Worm (Caenorhabditis elegans) whole organism, young adult: ENCODE measurements around the gene ubc-1.

Experiments used
- C06A6.2 ChIP-seq: fragments of 200-800 bp; sonication (Bioruptor generic); conservative IDR thresholded peaks from 2 replicates; pipeline ENCODE4 v1.3.6; 2022; ENCODE audit warnings: missing genetic modification characterization, missing compliant biosample characterization
- F10E7.11 ChIP-seq: sonication (generic microtip); optimal IDR thresholded peaks from 2 replicates; lab custom pipeline; 2017; ENCODE audit warnings: mild to moderate bottlenecking, missing genetic modification characterization, moderate library complexity, missing compliant biosample characterization
- F23B12.7 ChIP-seq: sonication (generic microtip); optimal IDR thresholded peaks from 2 replicates; lab custom pipeline; 2017; ENCODE audit warnings: missing genetic modification characterization, mild to moderate bottlenecking, missing compliant biosample characterization, antibody characterized with exemption, moderate library complexity; ENCODE audit not compliant: insufficient read depth
- F33H1.4 ChIP-seq: fragments of 200-800 bp; sonication (Bioruptor generic); IDR thresholded peaks from 2 replicates; pipeline ENCODE4 v1.3.6; 2022; ENCODE audit warnings: missing genetic modification reagents, missing genetic modification characterization, missing compliant biosample characterization
- F49E8.2 ChIP-seq: sonication (generic microtip); optimal IDR thresholded peaks from 3 replicates; lab custom pipeline; 2017; ENCODE audit warnings: missing genetic modification characterization, mild to moderate bottlenecking, missing compliant biosample characterization, antibody characterized with exemption, moderate library complexity; ENCODE audit not compliant: insufficient read depth
- F52B5.7 ChIP-seq: sonication (generic microtip); optimal IDR thresholded peaks from 2 replicates; lab custom pipeline; 2016; ENCODE audit warnings: mild to moderate bottlenecking, missing genetic modification characterization, missing compliant biosample characterization
- Y56A3A.18 ChIP-seq: fragments of 200-800 bp; sonication (Bioruptor generic); IDR thresholded peaks from 2 replicates; pipeline ENCODE4 v1.3.6; 2022; ENCODE audit warnings: missing genetic modification reagents, missing genetic modification characterization, missing compliant biosample characterization
- Y67H2A.10 ChIP-seq: fragments of 200-800 bp; sonication (Bioruptor generic); conservative IDR thresholded peaks from 2 replicates; pipeline ENCODE4 v1.3.6; 2022; ENCODE audit warnings: missing genetic modification reagents, missing genetic modification characterization, missing compliant biosample characterization
- Y95B8A.8 ChIP-seq: fragments of 200-800 bp; sonication (Bioruptor generic); IDR thresholded peaks from 2 replicates; pipeline ENCODE4 v1.3.6; 2022; ENCODE audit warnings: missing genetic modification reagents, missing genetic modification characterization, missing compliant biosample characterization
- ZK185.1 ChIP-seq: sonication (generic microtip); optimal IDR thresholded peaks from 2 replicates; lab custom pipeline; 2016; ENCODE audit warnings: mild to moderate bottlenecking, missing genetic modification characterization, missing compliant biosample characterization; ENCODE audit not compliant: poor library complexity, severe bottlenecking
- athp-1 ChIP-seq: sonication (generic microtip); optimal IDR thresholded peaks from 2 replicates; lab custom pipeline; 2017; ENCODE audit warnings: mild to moderate bottlenecking, missing genetic modification characterization, missing compliant biosample characterization
- attf-3 ChIP-seq: fragments of 200-800 bp; sonication (Bioruptor generic); conservative IDR thresholded peaks from 2 replicates; pipeline ENCODE4 v1.3.6; 2022; ENCODE audit warnings: missing genetic modification reagents, missing genetic modification characterization, missing compliant biosample characterization
- attf-6 ChIP-seq: fragments of 200-800 bp; sonication (Bioruptor generic); IDR thresholded peaks from 2 replicates; pipeline ENCODE4 v1.3.6; 2022; ENCODE audit warnings: missing genetic modification reagents, missing genetic modification characterization, missing compliant biosample characterization
- bed-1 ChIP-seq: fragments of 200-800 bp; sonication (Bioruptor generic); IDR thresholded peaks from 2 replicates; pipeline ENCODE4 v1.3.6; 2022; ENCODE audit warnings: missing genetic modification reagents, missing genetic modification characterization, missing compliant biosample characterization
- bed-2 ChIP-seq: fragments of 200-800 bp; sonication (Bioruptor generic); IDR thresholded peaks from 2 replicates; pipeline ENCODE4 v1.3.6; 2022; ENCODE audit warnings: missing genetic modification reagents, missing genetic modification characterization, missing compliant biosample characterization
- ceh-58 ChIP-seq: fragments of 200-800 bp; sonication (Bioruptor generic); IDR thresholded peaks from 2 replicates; pipeline ENCODE4 v1.3.6; 2022; ENCODE audit warnings: missing genetic modification characterization, missing compliant biosample characterization
- ceh-79 ChIP-seq: sonication (generic microtip); optimal IDR thresholded peaks from 2 replicates; lab custom pipeline; 2017; ENCODE audit warnings: mild to moderate bottlenecking, missing genetic modification characterization, missing compliant biosample characterization
- chd-7 ChIP-seq: sonication (generic microtip); optimal IDR thresholded peaks from 2 replicates; lab custom pipeline; 2016; ENCODE audit warnings: mild to moderate bottlenecking, missing genetic modification characterization, moderate library complexity, missing compliant biosample characterization
- die-1 ChIP-seq: sonication (generic microtip); optimal IDR thresholded peaks from 2 replicates; lab custom pipeline; 2016; ENCODE audit warnings: missing genotype, mild to moderate bottlenecking, missing genetic modification characterization, missing compliant biosample characterization
- dpff-1 ChIP-seq: sonication (generic microtip); optimal IDR thresholded peaks from 2 replicates; lab custom pipeline; 2017; ENCODE audit warnings: mild to moderate bottlenecking, missing genetic modification characterization, missing compliant biosample characterization
- efl-1 ChIP-seq: fragments of 150-350 bp; optimal IDR thresholded peaks from 2 replicates; lab custom pipeline; 2014; ENCODE audit warnings: missing biosample characterization, missing genetic modification reagents, missing genetic modification characterization
- egl-18 ChIP-seq: fragments of 200-800 bp; sonication (Bioruptor generic); IDR thresholded peaks from 2 replicates; pipeline ENCODE4 v1.3.6; 2022; ENCODE audit warnings: missing genetic modification reagents, missing genetic modification characterization, missing compliant biosample characterization
- gei-17 ChIP-seq: fragments of 200-800 bp; sonication (Bioruptor generic); optimal IDR thresholded peaks from 2 replicates; lab custom pipeline; 2018; ENCODE audit warnings: mild to moderate bottlenecking, missing genetic modification characterization, missing compliant biosample characterization
- hlh-12 ChIP-seq: sonication (generic microtip); optimal IDR thresholded peaks from 2 replicates; lab custom pipeline; 2016; ENCODE audit warnings: missing genetic modification characterization, missing compliant biosample characterization
- hmg-1.2 ChIP-seq: fragments of 200-800 bp; sonication (Bioruptor generic); IDR thresholded peaks from 2 replicates; pipeline ENCODE4 v1.3.6; 2022; ENCODE audit warnings: missing genetic modification reagents, missing genetic modification characterization, missing compliant biosample characterization
- lin-35 ChIP-seq, 3 experiments: fragments of 150-350 bp in 2 of 3; sonication (generic microtip) in 1 of 3; optimal IDR thresholded peaks; 2 replicates each; lab custom pipeline; 2014 to 2018; ENCODE audit warnings: missing biosample characterization in 3 of 3, missing genetic modification characterization in 3 of 3, missing genetic modification reagents in 3 of 3
- lin-40 ChIP-seq: sonication (generic microtip); optimal IDR thresholded peaks from 2 replicates; lab custom pipeline; 2016; ENCODE audit warnings: missing genetic modification characterization, mild to moderate bottlenecking, missing compliant biosample characterization, missing genotype, missing genetic modification reagents
- nfya-2 ChIP-seq: fragments of 200-800 bp; sonication (Bioruptor generic); IDR thresholded peaks from 2 replicates; pipeline ENCODE4 v1.3.6; 2022; ENCODE audit warnings: missing genetic modification reagents, missing genetic modification characterization, missing compliant biosample characterization
- nfyb-1 ChIP-seq: fragments of 200-800 bp; sonication (Bioruptor generic); IDR thresholded peaks from 2 replicates; pipeline ENCODE4 v1.3.6; 2022; ENCODE audit warnings: missing genetic modification reagents, missing genetic modification characterization, missing compliant biosample characterization
- nhr-80 ChIP-seq: sonication (generic microtip); optimal IDR thresholded peaks from 2 replicates; lab custom pipeline; 2016; ENCODE audit warnings: missing genetic modification characterization, missing compliant biosample characterization
- pbrm-1 ChIP-seq: fragments of 200-800 bp; sonication (Bioruptor generic); IDR thresholded peaks from 2 replicates; pipeline ENCODE4 v1.3.6; 2022; ENCODE audit warnings: missing genetic modification reagents, missing genetic modification characterization, missing compliant biosample characterization
- rcor-1 ChIP-seq: fragments of 200-800 bp; sonication (Bioruptor generic); IDR thresholded peaks from 2 replicates; pipeline ENCODE4 v1.3.6; 2022; ENCODE audit warnings: missing genetic modification reagents, missing genetic modification characterization, missing compliant biosample characterization
- snpc-1.3 ChIP-seq: sonication (generic microtip); optimal IDR thresholded peaks from 2 replicates; lab custom pipeline; 2017; ENCODE audit warnings: missing genetic modification characterization, mild to moderate bottlenecking, missing compliant biosample characterization, antibody characterized with exemption, moderate library complexity, missing genotype, missing genetic modification reagents; ENCODE audit not compliant: insufficient read depth
- tbp1 ChIP-seq: fragments of 200-800 bp; sonication (Bioruptor generic); optimal IDR thresholded peaks from 2 replicates; lab custom pipeline; 2018; ENCODE audit warnings: mild to moderate bottlenecking, missing genetic modification characterization, missing compliant biosample characterization
- unc-62 ChIP-seq: fragments of 150-350 bp; optimal IDR thresholded peaks from 2 replicates; lab custom pipeline; 2014; ENCODE audit warnings: missing biosample characterization, missing genetic modification reagents, missing genetic modification characterization
- zfh-2 ChIP-seq: fragments of 200-800 bp; sonication (Bioruptor generic); conservative IDR thresholded peaks from 2 replicates; pipeline ENCODE4 v1.3.6; 2022; ENCODE audit warnings: missing genetic modification reagents, missing genetic modification characterization, missing compliant biosample characterization
- zim-3 ChIP-seq: sonication (generic microtip); optimal IDR thresholded peaks from 2 replicates; lab custom pipeline; 2017; ENCODE audit warnings: mild to moderate bottlenecking, missing genetic modification characterization, moderate library complexity, missing compliant biosample characterization
- ztf-18 ChIP-seq: sonication (generic microtip); optimal IDR thresholded peaks from 2 replicates; lab custom pipeline; 2016; ENCODE audit warnings: missing genotype, mild to moderate bottlenecking, missing genetic modification characterization, missing compliant biosample characterization
- ztf-22 ChIP-seq: fragments of 200-800 bp; sonication (Bioruptor generic); optimal IDR thresholded peaks from 2 replicates; lab custom pipeline; 2018; ENCODE audit warnings: mild to moderate bottlenecking, missing genetic modification characterization, moderate library complexity, missing compliant biosample characterization
- ztf-28 ChIP-seq: fragments of 200-800 bp; sonication (Bioruptor generic); IDR thresholded peaks from 2 replicates; pipeline ENCODE4 v1.3.6; 2022; ENCODE audit warnings: missing genetic modification reagents, missing genetic modification characterization, missing compliant biosample characterization
- ztf-3 ChIP-seq: fragments of 200-800 bp; sonication (Bioruptor generic); optimal IDR thresholded peaks from 2 replicates; lab custom pipeline; 2018; ENCODE audit warnings: mild to moderate bottlenecking, missing genetic modification characterization, missing compliant biosample characterization

The ubc-1 gene

DNA sequence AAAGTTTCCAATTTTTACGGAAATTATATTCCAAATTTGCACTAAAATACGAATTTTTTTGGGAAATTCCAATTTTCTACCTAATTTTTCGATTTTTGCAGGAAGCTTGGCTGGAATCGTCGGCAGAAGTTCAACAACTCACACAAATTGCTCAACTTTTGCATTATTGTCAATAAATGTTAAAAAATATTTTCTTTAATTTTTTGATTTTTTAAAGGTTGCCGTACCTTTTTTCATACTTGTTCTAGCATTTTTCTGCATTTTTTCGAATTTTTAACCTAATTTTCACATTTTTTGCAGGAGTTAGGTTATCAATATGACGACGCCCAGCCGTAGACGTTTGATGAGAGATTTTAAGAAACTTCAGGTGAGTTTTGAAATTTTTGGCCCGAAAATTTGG is at the start of gene ubc-1:
TSS of gene ubc-1 (plus strand) at position 301 of the 400 bp plus-strand sequence.
- TF ChIP-seq hlh-12 (tag; lab: Kevin White, UChicago), result no peak
- TF ChIP-seq ztf-22 (GFP tag; lab: Kevin White, UChicago), result no peak
- TF ChIP-seq F52B5.7, result no peak
- TF ChIP-seq attf-6 (GFP tag; lab: Robert Waterston, UW), result no peak
- no peak for TF ChIP-seq zfh-2 (GFP tag; lab: Robert Waterston, UW)
- TF ChIP-seq Y67H2A.10, result no peak
- TF ChIP-seq F10E7.11 (tag; lab: Kevin White, UChicago), result no peak
- TF ChIP-seq unc-62 (GFP tag; lab: Kevin White, UChicago), result no peak
- no peak for TF ChIP-seq F33H1.4 (GFP tag; lab: Robert Waterston, UW)
- no peak for TF ChIP-seq dpff-1 (tag; lab: Kevin White, UChicago)

DNA sequence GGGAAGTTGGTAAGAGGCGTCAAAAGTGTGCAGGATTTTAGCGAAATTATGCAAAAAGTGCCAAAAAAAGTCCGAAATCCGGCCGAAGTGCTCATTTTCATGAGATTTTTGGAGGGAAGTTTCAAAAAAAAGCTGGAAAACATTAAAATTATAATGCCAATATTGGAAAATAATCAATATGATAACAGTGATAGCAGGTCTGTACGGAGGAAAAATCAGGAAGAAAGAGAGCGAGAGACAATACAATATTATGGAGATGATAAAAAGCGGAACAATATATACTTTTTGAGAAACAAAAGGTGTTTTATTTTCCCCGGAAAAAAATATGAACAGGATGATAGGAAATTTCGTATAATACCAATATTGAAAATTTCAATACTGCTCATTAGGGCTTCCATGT is 49.4 kb upstream of the ubc-1 start:
- TF ChIP-seq athp-1 (tag; lab: Kevin White, UChicago) (no peak), nhr-80 (peak; percentile 11)

DNA sequence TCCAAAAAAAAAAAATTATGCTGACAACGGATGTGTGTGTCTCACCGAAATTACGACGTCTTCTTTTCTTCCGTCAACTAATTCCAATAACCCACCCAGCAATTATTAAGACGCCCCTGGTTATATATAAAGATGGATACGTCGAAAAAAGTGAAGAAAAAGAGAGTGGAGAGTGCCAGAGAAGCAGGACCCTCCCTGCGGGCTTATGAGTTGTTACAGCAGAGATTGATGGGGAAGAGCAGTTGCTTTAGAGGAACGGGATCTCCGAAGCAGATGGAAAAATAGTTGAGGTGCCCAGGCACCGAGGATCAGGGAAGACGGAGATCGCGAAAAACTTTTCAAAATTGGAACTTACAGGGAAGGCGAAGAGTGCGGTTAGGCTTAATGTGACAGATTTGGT is 47.5 kb upstream of the ubc-1 start:
- TF ChIP-seq bed-2 (no peak), lin-35 (GFP tag; optimal IDR thresholded peaks at IDR 0.05; lab: Kevin White, UChicago) (no peak), ceh-58 (GFP tag; lab: Robert Waterston, UW) (no peak), nfya-2 (no peak), ceh-79 (tag; lab: Kevin White, UChicago) (no peak), chd-7 (tag; lab: Kevin White, UChicago) (no peak), tbp1 (GFP tag; lab: Kevin White, UChicago) (no peak), efl-1 (GFP tag; lab: Kevin White, UChicago) (no peak), nfyb-1 (GFP tag; lab: Robert Waterston, UW) (no peak), F49E8.2 (tag; lab: Kevin White, UChicago) (no peak), C06A6.2 (GFP tag; lab: Robert Waterston, UW) (no peak), lin-40 (tag; lab: Kevin White, UChicago) (no peak), ZK185.1 (tag; lab: Kevin White, UChicago) (no peak), ztf-3 (GFP tag; lab: Kevin White, UChicago) (no peak), bed-1 (GFP tag; lab: Robert Waterston, UW) (no peak), zim-3 (tag; lab: Kevin White, UChicago) (no peak), gei-17 (no peak)

DNA sequence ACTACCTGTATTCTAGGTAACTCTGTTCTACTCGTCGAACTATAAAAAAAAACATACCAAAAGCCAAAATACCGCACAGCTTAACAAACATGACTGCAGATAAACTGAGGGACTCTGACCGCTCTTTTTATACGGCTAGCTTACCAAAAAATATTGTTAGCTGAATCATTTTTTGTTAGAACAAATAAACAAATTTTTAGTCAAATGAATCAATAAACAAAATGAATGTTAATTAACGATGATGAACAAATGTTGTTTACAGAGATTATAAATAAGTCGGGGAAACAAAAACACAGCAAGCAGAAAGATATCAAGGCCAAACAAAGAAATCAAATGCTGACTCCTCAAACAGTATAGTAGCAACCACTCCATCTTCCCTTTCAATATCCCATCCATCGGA is 39.2 kb upstream of the ubc-1 start, which contains the start of gene ilys-6:
TSS of gene ilys-6 (minus strand) at position 101 of the 400 bp plus-strand sequence.
- TF ChIP-seq tbp1 (GFP tag; lab: Kevin White, UChicago) (no peak), rcor-1 (GFP tag; lab: Robert Waterston, UW) (no peak), attf-3 (GFP tag; lab: Robert Waterston, UW) (no peak), die-1 (tag; lab: Kevin White, UChicago) (no peak), ztf-18 (tag; lab: Kevin White, UChicago) (no peak), egl-18 (GFP tag; lab: Robert Waterston, UW) (no peak), Y56A3A.18 (GFP tag; lab: Robert Waterston, UW) (no peak), bed-1 (GFP tag; lab: Robert Waterston, UW) (no peak), hmg-1.2 (GFP tag; lab: Robert Waterston, UW) (no peak), Y95B8A.8 (no peak), snpc-1.3 (tag; lab: Kevin White, UChicago) (no peak), pbrm-1 (GFP tag; lab: Robert Waterston, UW) (no peak), F23B12.7 (tag; lab: Kevin White, UChicago) (no peak), ztf-28 (GFP tag; lab: Robert Waterston, UW) (no peak)
